Worm (Caenorhabditis elegans) whole organism, midembryonic: ENCODE measurements around the gene nhr-54.

ENCODE experiments used
- T22C8.4 ChIP-seq: fragments of 200-800 bp; sonication (Bioruptor generic); IDR thresholded peaks from 2 replicates; pipeline ENCODE4 v1.3.6; 2022; ENCODE audit warnings: missing genetic modification characterization, missing compliant biosample characterization
- flt-1 ChIP-seq: fragments of 200-800 bp; sonication (Bioruptor generic); IDR thresholded peaks from 2 replicates; pipeline ENCODE4 v1.3.6; 2022; ENCODE audit warnings: missing genetic modification characterization, missing compliant biosample characterization
- klf-2 ChIP-seq: fragments of 200-800 bp; sonication (Bioruptor generic); conservative IDR thresholded peaks from 2 replicates; pipeline ENCODE4 v1.3.6; 2022; ENCODE audit warnings: missing genetic modification reagents, missing genetic modification characterization, missing compliant biosample characterization
- med-1 ChIP-seq: sonication (generic microtip); optimal IDR thresholded peaks from 2 replicates; lab custom pipeline; 2017; ENCODE audit warnings: missing genetic modification characterization, mild to moderate bottlenecking, missing compliant biosample characterization, antibody characterized with exemption, missing genetic modification reagents; ENCODE audit not compliant: insufficient read depth
- ref-1 ChIP-seq: fragments of 200-800 bp; sonication (Bioruptor generic); conservative IDR thresholded peaks from 2 replicates; pipeline ENCODE4 v1.3.6; 2022; ENCODE audit warnings: missing genetic modification reagents, missing genetic modification characterization, missing compliant biosample characterization
- tab-1 ChIP-seq: fragments of 200-800 bp; sonication (Bioruptor generic); IDR thresholded peaks from 2 replicates; pipeline ENCODE4 v1.3.6; 2022; ENCODE audit warnings: missing genetic modification characterization, missing compliant biosample characterization
- ztf-23 ChIP-seq: fragments of 200-800 bp; sonication (Bioruptor generic); IDR thresholded peaks from 2 replicates; pipeline ENCODE4 v1.3.6; 2022; ENCODE audit warnings: missing genetic modification reagents, missing genetic modification characterization, missing compliant biosample characterization

- TF ChIP-seq med-1 (GFP tag; lab: Kevin White, UChicago) (no peak), flt-1 (no peak), ref-1 (GFP tag; lab: Robert Waterston, UW) (no peak), ztf-23 (GFP tag; lab: Robert Waterston, UW) (no peak), klf-2 (GFP tag; lab: Robert Waterston, UW) (no peak), tab-1 (GFP tag; lab: Robert Waterston, UW) (no peak), T22C8.4 (GFP tag; lab: Robert Waterston, UW) (no peak)
Measured at ce11 chrV:16540657-16541056, 34.9 kb upstream of the nhr-54 start.
